Worm (Caenorhabditis elegans) whole organism, L1 larva: ENCODE results near the gene htp-1.
A peak's percentile ranks its signal among the peaks of the same experiment; 100 is the strongest.

Experiments used
- lin-35 ChIP-seq, 2 experiments: fragments of 150-350 bp; optimal IDR thresholded peaks; 2 replicates each; lab custom pipeline; 2014; ENCODE audit warnings: missing biosample characterization in 2 of 2, missing genetic modification characterization in 2 of 2, missing genetic modification reagents in 2 of 2
- nhr-28 ChIP-seq: fragments of 150-350 bp; optimal IDR thresholded peaks from 2 replicates; lab custom pipeline; 2014; ENCODE audit warnings: missing biosample characterization, missing genetic modification characterization

DNA sequence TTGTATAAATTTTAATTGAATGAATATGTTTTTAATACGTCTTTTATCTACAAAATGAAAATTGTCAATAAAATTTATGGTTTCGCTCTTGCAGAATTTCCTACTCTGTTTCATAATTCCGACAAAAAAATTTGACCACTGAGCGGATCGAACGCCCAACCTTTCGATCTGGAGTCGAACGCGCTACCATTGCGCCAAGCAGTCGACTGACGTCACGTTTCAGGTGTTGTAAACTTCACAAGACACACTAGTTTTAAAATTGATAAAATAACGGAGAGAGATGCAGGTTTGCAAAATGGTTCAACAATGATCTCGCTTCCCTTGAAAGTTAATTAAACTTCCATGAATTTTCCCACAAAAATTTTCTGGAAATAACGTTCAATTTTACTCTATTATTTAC lies 47.2 kb downstream of the htp-1 start:
- no peak for TF ChIP-seq nhr-28
- TF ChIP-seq lin-35 (GFP tag; optimal IDR thresholded peaks at IDR 0.05; lab: Kevin White, UChicago): peak in 1 of 2 experiments; percentile 65
